Worm (Caenorhabditis elegans): Measurements from ENCODE around the gene sdz-21.

sdz-21 gene

ce11 chrIII:5697963-5698730 is 41.3 kb upstream of the sdz-21 start, which contains the start of the genes lgg-3 and rgs-5:
Gene lgg-3, minus strand, starts transcription at chrIII:5698013.
Gene rgs-5, plus strand, starts transcription at chrIII:5698555.
- no peak for TF ChIP-seq pha-4 (tag; optimal IDR thresholded peaks at IDR 0.05)
- peak; percentile 64 for TF ChIP-seq mep-1 (tag; optimal IDR thresholded peaks at IDR 0.05)
- peak; percentile 34 for TF ChIP-seq hlh-1 (tag; optimal IDR thresholded peaks at IDR 0.05)
- peak; percentile 31 for TF ChIP-seq lsy-2 (tag; optimal IDR thresholded peaks at IDR 0.05)
- TF ChIP-seq tbx-8 (GFP tag; optimal IDR thresholded peaks at IDR 0.05) = no peak
- TF ChIP-seq ztf-11 (tag; optimal IDR thresholded peaks at IDR 0.05) = no peak
- TF ChIP-seq zip-8 (tag; optimal IDR thresholded peaks at IDR 0.05) = no peak
- TF ChIP-seq nhr-28 (tag; optimal IDR thresholded peaks at IDR 0.05) = no peak
- no peak for TF ChIP-seq nhr-76 (tag; optimal IDR thresholded peaks at IDR 0.05)
- no peak for TF ChIP-seq unc-120 (tag; optimal IDR thresholded peaks at IDR 0.05; ENCODE audit: poor library complexity, severe bottlenecking)
- peak; percentile 34 for TF ChIP-seq ces-1 (GFP tag; optimal IDR thresholded peaks at IDR 0.05)
- TF ChIP-seq unc-39 (tag; optimal IDR thresholded peaks at IDR 0.05) = no peak
- TF ChIP-seq mls-2 (tag; optimal IDR thresholded peaks at IDR 0.05) = no peak

DNA sequence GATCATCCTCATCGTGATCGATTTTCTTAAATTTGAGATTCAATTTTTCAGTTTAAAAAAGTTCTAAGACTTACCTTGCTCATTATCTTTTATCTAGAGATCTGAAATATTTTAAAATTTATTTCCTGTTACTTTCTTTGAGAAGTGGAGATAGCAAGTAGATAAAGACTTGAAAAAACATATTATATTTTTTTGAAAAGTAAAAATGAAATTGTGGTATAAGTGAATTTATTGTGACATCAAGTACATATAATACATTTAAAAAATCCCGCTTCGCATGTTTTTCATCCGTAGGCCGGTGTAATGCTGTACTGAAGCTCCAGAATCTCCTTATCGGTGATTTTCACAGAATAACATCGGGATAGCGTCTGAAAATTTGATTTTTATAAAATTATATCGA is 40.4 kb upstream of the sdz-21 start, which contains the start of gene B0336.7:
B0336.7 (minus strand) TSS at position 101 of the 400 bp plus-strand sequence.
- TF ChIP-seq nhr-2 (tag; optimal IDR thresholded peaks at IDR 0.05) = no peak
- TF ChIP-seq elt-3 (tag; optimal IDR thresholded peaks at IDR 0.05) = no peak
- no peak for TF ChIP-seq hlh-1 (tag; optimal IDR thresholded peaks at IDR 0.05)
- no peak for TF ChIP-seq unc-120 (tag; optimal IDR thresholded peaks at IDR 0.05; ENCODE audit: poor library complexity, severe bottlenecking)
- no peak for TF ChIP-seq mls-2 (tag; optimal IDR thresholded peaks at IDR 0.05)
- no peak for TF ChIP-seq mep-1 (tag; optimal IDR thresholded peaks at IDR 0.05)
- no peak for TF ChIP-seq pha-4 (tag; optimal IDR thresholded peaks at IDR 0.05)
- TF ChIP-seq tbx-8 (GFP tag; optimal IDR thresholded peaks at IDR 0.05) = no peak
- TF ChIP-seq bed-3 (GFP tag; optimal IDR thresholded peaks at IDR 0.05) = no peak
- TF ChIP-seq ceh-43 (GFP tag; optimal IDR thresholded peaks at IDR 0.05) = no peak
- TF ChIP-seq unc-39 (tag; optimal IDR thresholded peaks at IDR 0.05) = no peak
- no peak for TF ChIP-seq nhr-12 (tag; optimal IDR thresholded peaks at IDR 0.05)
- TF ChIP-seq sptf-1 (tag; optimal IDR thresholded peaks at IDR 0.05) = no peak
- TF ChIP-seq snpc-4 (tag; optimal IDR thresholded peaks at IDR 0.05) = no peak
- no peak for TF ChIP-seq ces-1 (GFP tag; optimal IDR thresholded peaks at IDR 0.05)
- no peak for TF ChIP-seq sem-2 (GFP tag; optimal IDR thresholded peaks at IDR 0.05)
- TF ChIP-seq elt-1 (tag; optimal IDR thresholded peaks at IDR 0.05; ENCODE audit: borderline replicate concordance, insufficient read depth) = no peak
- no peak for TF ChIP-seq drap-1 (GFP tag; optimal IDR thresholded peaks at IDR 0.05)

DNA sequence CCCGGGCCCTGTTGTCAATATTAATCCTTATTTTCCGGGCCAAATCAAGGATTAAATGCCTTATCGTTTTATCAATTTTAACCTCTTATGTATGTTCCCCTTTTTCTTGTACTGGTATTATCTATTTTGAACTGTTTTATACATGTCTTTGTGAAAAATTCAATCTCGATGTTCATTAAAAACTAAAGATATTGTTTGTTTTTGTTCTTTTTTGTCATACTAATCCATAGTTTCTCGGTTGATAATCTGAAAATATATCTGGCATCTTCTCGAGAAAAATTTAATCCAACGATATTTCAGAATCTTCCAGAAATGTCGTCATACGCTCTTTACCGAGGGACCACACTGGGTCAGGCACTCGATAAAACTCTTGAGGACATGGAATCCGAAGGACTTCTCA is 36.9 kb upstream of the sdz-21 start, which contains the start of gene B0336.13:
B0336.13 (plus strand) TSS at position 301 of the 400 bp plus-strand sequence.
- no peak for TF ChIP-seq unc-120 (tag; optimal IDR thresholded peaks at IDR 0.05; ENCODE audit: poor library complexity, severe bottlenecking)

ce11 chrIII:5692690-5693089 is 35.8 kb upstream of the sdz-21 start, which contains the start of the genes abi-1 and arle-14:
Gene abi-1, minus strand, starts transcription at chrIII:5692740.
Gene arle-14, plus strand, starts transcription at chrIII:5692906.
- peak; percentile 76 for TF ChIP-seq ces-1 (GFP tag; optimal IDR thresholded peaks at IDR 0.05)
- TF ChIP-seq elt-1 (tag; optimal IDR thresholded peaks at IDR 0.05; ENCODE audit: borderline replicate concordance, insufficient read depth) = no peak
- TF ChIP-seq lin-13 (tag; optimal IDR thresholded peaks at IDR 0.05) = no peak
- peak; percentile 31 for TF ChIP-seq mep-1 (tag; optimal IDR thresholded peaks at IDR 0.05)
- no peak for TF ChIP-seq mab-5 (tag; optimal IDR thresholded peaks at IDR 0.05)
- no peak for TF ChIP-seq M03D4.4 (tag; optimal IDR thresholded peaks at IDR 0.05)
- no peak for TF ChIP-seq ceh-43 (GFP tag; optimal IDR thresholded peaks at IDR 0.05)
- TF ChIP-seq bed-3 (GFP tag; optimal IDR thresholded peaks at IDR 0.05) = no peak
- TF ChIP-seq lin-32 (GFP tag; optimal IDR thresholded peaks at IDR 0.05) = no peak
- no peak for TF ChIP-seq unc-120 (tag; optimal IDR thresholded peaks at IDR 0.05; ENCODE audit: poor library complexity, severe bottlenecking)
- TF ChIP-seq mls-2 (tag; optimal IDR thresholded peaks at IDR 0.05) = no peak
- TF ChIP-seq unc-39 (tag; optimal IDR thresholded peaks at IDR 0.05) = no peak
- no peak for TF ChIP-seq nhr-2 (tag; optimal IDR thresholded peaks at IDR 0.05)
- TF ChIP-seq nhr-12 (tag; optimal IDR thresholded peaks at IDR 0.05) = no peak
- TF ChIP-seq zip-8 (tag; optimal IDR thresholded peaks at IDR 0.05) = no peak
- no peak for TF ChIP-seq unc-62 (GFP tag; optimal IDR thresholded peaks at IDR 0.05)
- no peak for TF ChIP-seq blmp-1 (tag; optimal IDR thresholded peaks at IDR 0.05)
- TF ChIP-seq drap-1 (GFP tag; optimal IDR thresholded peaks at IDR 0.05) = no peak
- TF ChIP-seq lsy-2 (tag; optimal IDR thresholded peaks at IDR 0.05) = peak; percentile 10
- TF ChIP-seq sptf-1 (tag; optimal IDR thresholded peaks at IDR 0.05) = peak; percentile 19
- no peak for TF ChIP-seq ceh-83 (GFP tag; optimal IDR thresholded peaks at IDR 0.05)

Measured in whole organism, mixed stage, embryonic.